Fruit fly (Drosophila melanogaster): ENCODE measurements around the gene CG15550.

Gene CG15550

DNA sequence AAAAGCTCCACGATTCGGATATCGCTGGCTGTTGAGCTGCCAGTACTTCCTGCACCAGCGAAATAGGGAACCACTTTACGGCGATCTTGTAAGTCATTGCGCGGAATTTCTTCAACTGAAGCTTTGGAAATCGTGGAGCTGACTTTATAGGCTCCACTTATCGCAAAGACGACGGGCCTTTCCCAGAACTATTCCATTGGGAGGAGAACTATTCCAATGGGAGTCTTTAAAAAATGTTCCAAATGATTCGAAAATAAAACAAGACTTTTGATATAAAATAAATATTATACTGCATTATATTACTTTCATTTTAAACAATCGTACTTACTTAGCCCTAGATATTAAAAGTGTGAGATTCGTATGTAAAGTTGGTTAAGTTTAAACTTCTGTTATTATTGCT lies at the start of gene CG15550:
CG15550 (minus strand) TSS at position 101 of the 400 bp plus-strand sequence.
- no peak for TF ChIP-seq CG17801 (GFP tag; optimal IDR thresholded peaks at IDR 0.05; ENCODE audit: partially characterized antibody)

DNA sequence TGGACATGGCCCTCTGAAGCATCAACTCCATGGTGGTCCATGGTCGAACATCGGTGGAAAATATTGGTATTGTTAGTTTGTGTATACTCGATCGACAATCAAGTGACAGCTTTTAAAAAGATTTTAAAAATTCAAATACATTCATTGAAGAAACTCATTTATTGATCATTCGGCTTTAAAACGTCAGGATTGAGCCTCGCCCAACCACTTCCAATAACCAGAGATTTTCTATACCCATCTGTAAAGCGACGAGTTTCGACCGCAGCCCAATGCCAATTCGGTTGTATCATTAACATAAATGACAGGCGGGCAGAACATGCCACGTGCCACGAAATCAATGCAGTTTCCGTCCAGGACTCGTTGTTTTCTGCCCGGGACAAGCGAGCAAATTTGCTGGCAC lies 27.3 kb upstream of the CG15550 start, which contains the start of gene Ctr1C:
Ctr1C (minus strand) TSS at position 101 of the 400 bp plus-strand sequence.
- TF ChIP-seq CG17801 (GFP tag; optimal IDR thresholded peaks at IDR 0.05; ENCODE audit: partially characterized antibody), result no peak

DNA sequence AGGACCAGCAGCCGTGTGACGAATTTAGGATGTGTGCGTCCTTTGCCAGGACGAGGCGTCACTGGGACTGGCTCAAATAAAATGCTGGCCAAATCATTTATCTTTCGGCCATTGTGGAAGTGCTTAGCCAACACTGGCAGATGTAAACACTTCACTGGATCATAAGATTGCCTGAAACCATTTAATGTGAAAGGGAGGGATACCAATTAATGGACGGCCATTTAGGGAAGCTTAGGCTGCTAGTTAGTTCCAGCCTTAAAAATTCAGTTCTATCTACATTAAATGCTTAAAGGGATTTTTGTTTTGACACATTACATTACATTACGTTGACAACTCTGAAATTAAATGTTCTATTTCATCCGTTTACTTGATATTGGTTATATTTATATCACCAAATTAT lies 22.5 kb upstream of the CG15550 start, which contains the start of gene CG15548:
CG15548 (plus strand) TSS at position 301 of the 400 bp plus-strand sequence.
- TF ChIP-seq CG17801 (GFP tag; optimal IDR thresholded peaks at IDR 0.05; ENCODE audit: partially characterized antibody), result no peak

DNA sequence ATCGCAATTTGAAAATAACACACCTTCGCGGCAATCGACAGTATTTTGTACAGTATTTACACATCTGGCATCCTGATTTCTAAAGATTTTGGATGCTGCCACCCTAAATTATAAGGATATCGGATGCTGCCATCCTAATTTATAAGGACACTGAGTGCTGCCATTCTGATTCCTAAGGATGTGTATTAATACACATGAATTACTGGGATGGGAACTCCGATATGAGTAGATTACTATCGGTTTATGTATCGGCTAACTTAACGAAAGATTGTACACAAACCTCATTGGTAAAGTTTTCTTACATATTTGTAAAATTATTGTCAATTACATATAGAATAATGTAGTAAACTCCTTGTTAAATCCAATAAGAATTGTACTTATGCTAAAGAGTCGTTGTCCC lies 9.4 kb upstream of the CG15550 start:
- TF ChIP-seq CG17801 (GFP tag; optimal IDR thresholded peaks at IDR 0.05; ENCODE audit: partially characterized antibody), result no peak

DNA sequence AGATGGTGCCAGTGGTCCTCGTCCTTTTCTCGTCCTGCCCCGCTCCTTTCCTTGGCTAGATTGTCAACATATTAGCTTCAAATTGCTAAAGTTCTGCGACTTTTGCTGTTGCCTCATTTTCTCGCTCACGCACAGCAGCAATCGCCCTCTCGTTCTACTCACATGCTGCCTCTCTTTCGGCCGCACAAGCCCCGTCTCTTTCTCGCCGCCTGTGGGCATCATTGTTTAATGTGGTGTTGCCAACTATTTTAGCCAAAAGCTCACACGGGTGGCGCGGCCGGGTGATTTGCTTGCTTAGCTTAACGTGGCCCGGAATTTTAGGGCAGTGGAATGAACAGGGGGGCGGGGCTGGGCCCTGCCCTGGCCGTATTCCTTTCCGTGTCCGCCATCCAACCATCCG lies 3.3 kb upstream of the CG15550 start:
- no peak for TF ChIP-seq CG17801 (GFP tag; optimal IDR thresholded peaks at IDR 0.05; ENCODE audit: partially characterized antibody)

DNA sequence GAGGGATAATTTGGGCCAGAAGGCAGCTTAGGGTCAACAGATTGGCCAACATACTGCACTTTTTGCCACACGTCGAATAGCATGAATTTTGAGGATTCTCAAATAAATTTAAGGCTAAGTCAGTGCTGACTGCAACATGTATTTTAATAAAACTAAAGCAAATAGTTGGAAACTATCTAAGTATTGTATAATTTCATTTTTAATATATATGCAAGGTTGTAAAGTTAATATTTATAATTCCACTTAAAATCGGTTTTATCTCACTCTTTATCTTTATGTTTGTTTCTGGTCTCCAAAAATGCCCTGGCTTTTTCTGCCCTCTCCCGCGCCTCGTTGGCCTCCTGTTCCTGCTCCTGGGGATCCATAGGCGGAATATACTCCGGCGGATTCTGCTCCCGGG lies 495 bp downstream of the CG15550 start, which contains the start of gene CG15549:
CG15549 (minus strand) TSS at position 101 of the 400 bp plus-strand sequence.
- no peak for TF ChIP-seq CG17801 (GFP tag; optimal IDR thresholded peaks at IDR 0.05; ENCODE audit: partially characterized antibody)

DNA sequence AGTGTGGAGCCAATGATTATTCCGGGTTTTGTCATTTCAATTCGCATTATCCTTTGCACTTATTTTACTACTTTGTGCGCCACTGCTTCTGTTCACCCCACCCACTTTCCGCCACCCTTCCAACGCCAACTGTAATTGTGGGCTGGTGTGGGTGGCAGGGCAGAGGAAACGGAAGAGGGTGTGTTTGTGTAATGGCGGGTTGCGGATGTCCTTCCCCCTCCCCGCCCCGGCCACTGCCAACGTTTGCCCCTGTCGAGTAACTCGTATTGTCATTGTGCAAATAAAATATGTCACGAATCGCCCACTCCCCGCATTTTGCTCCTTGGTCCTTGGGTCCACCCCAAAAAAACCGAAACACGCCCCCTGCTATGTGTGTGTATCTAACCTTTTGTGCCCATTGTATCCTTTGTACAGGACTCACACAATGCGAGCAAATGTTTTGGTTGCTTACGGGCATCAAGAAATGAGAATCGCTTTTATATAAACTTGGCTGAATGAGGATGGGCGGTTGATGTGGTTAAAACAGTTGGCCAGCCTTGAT lies 2.9 kb downstream of the CG15550 start:
- no peak for TF ChIP-seq CG17801 (GFP tag; optimal IDR thresholded peaks at IDR 0.05; ENCODE audit: partially characterized antibody)

DNA sequence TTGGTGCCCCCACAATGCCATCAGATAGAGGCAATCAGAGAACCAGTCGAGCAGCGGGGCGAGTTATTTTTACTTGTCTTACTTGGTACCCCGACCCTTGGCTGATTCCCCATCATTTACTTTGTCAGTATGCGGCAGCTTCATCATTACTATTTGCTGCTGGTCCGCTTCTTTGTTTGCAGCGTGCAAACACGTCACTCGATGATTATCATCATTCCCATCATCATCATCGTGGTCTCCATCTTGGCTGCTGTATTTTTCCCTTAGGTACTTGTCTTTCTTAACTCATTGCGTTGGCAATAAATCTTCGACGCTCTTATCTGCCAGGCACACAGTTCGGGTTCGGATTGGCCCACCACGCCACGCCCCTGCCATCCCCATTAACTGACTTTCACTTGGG lies 4.8 kb downstream of the CG15550 start:
- no peak for TF ChIP-seq CG17801 (GFP tag; optimal IDR thresholded peaks at IDR 0.05; ENCODE audit: partially characterized antibody)

DNA sequence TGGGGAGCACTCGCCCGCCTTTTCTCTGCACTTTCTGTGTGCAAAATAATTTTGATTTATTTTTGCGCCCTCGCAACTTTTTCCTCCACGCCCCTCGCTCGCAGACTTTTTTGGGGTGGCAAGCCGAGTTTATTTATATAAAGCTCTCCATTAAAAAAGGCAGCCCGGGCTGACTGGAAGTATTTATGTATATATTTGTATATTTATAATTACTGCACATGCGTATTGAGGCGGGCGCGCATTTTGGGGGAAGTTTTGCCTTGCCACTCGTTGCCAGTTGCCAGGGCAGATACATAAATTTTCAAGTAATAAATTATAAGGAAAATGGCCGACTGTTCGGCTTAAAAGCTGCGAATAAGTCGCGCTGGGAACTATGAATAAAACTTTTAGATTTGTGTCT lies 8.3 kb downstream of the CG15550 start:
- no peak for TF ChIP-seq CG17801 (GFP tag; optimal IDR thresholded peaks at IDR 0.05; ENCODE audit: partially characterized antibody)

DNA sequence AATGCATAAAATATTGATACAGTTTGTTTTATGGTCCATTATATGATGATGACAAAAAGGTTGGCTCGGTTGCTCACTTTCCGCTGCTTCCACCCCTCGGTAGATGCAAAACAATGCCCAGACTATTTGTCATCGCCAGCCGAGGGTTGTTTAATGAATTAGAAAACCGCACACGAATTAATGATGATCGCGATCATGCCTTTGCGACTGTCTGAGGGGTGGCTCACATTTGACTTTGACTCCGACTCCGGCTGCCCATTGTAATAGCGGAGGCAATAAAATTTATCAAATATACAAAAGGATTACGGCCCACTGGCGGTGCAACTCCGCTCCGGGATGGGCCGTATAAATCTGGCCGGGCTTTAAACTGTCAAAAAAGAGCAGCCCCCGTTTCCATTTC lies 10.9 kb downstream of the CG15550 start:
- TF ChIP-seq CG17801 (GFP tag; optimal IDR thresholded peaks at IDR 0.05; ENCODE audit: partially characterized antibody), result no peak

DNA sequence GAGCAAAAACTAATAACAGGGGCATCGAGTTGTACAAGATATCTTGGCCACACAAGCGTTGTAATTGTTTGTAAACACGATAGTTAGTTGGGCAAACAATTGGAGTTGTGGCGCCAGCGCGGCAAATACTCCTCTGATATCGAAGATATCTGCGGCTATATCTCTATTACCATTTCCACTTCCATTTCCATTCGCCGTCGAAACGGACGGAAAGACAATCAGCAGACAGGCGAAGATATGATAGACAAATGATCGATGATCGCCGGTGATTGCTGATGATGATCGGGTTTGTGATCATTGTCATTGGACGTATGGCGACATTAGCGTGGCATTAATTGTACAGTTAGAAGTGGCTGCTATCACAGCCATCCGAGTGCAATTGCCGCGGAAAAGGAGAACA lies 11.5 kb downstream of the CG15550 start:
- TF ChIP-seq CG17801 (GFP tag; optimal IDR thresholded peaks at IDR 0.05; ENCODE audit: partially characterized antibody), result no peak

DNA sequence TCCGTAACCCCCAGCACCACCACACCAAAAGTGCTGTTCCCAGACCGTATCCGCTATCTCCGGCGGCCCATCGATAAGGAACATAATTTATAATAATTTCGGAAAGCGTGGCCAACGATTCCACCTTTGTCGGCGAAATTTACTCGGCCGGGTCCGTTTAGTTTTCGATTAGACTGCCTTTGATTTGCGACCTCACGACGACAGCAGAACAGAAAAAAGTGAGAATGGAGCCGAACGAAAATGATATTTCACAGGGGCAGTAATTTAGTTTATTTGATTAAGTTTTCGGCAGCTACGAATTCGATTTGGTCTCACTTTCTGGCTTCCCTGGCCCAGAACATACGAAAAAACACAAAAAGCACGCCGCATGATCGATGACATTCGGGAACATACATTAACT lies 13.3 kb downstream of the CG15550 start:
- TF ChIP-seq CG17801 (GFP tag; optimal IDR thresholded peaks at IDR 0.05; ENCODE audit: partially characterized antibody), result no peak

DNA sequence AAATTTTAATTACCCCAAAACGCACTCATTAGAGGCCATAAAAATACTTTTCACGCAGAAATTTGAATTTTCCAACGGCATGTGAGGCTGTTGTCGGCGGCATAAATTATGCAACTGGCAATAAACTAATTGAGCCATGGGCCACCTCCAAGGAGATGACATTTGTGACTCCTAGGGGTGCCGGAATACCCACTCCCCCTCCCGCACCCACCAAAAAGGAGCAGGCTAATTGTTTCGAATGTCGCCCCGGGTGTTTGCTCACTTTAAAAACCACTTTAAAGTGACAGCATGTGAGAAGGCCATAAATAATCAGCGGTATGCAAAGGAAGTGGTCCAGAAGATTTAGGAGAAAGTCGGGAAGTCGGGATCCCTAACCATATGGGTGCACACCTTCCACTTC lies 14.5 kb downstream of the CG15550 start:
- TF ChIP-seq CG17801 (GFP tag; optimal IDR thresholded peaks at IDR 0.05; ENCODE audit: partially characterized antibody), result no peak

DNA sequence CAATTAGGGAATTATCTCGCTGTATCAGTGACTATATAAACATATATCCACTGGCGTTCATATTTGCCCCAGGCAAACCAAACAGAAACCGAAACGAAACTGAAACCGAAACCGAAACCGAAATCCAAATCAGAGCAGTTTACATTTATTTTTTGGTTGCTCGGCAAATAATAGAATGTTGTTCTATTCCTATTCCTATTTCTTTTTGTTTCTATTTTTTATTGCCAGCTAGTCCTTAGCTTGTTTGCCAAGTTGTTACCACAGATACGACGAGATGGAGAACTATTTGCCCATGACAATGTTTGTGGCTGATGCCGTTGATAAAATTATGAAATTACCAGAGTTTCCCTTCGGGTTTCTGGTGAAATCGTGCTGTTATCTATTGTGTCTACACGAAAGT lies 18.0 kb downstream of the CG15550 start:
- TF ChIP-seq CG17801 (GFP tag; optimal IDR thresholded peaks at IDR 0.05; ENCODE audit: partially characterized antibody), result no peak

DNA sequence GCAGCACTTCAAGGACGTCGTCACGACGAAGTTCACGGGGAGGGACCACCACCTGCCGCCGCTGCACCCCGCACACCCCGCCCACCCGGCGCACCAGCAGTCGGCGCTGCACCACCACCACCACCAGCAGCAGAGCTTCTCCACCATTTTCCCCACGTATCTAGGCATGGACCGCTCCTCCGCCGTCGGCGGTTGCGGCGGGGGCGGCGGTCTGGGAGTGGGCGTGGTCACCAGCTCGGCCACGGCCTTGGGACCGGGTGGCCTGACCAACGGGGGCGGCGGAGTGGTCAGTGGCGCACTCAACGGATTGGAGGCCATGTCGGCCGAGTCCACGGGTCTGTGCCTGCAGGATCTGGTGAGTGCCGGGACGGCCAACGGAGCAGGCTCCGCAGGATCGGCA lies 20.9 kb downstream of the CG15550 start:
- TF ChIP-seq CG17801 (GFP tag; optimal IDR thresholded peaks at IDR 0.05; ENCODE audit: partially characterized antibody), result no peak

DNA sequence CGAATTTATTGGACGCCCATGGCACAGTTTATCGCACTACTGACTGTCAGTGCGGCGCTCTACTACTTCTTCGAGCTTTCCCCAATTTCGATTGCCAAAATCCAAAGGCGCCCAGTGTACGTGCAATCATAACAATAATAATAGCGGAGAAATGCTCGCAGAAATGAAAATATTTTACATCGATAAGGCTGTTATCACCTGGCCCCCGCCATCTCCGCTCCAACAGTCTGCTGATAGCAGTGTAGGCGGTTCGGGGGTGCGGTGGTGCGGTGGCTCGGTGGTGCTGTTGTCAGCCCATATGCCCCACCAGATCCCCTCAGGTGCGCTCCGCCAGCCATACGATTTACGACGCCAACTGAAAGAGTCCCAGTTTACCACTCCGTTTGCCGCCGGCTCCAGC lies 21.7 kb downstream of the CG15550 start:
- TF ChIP-seq CG17801 (GFP tag; optimal IDR thresholded peaks at IDR 0.05; ENCODE audit: partially characterized antibody), result no peak

DNA sequence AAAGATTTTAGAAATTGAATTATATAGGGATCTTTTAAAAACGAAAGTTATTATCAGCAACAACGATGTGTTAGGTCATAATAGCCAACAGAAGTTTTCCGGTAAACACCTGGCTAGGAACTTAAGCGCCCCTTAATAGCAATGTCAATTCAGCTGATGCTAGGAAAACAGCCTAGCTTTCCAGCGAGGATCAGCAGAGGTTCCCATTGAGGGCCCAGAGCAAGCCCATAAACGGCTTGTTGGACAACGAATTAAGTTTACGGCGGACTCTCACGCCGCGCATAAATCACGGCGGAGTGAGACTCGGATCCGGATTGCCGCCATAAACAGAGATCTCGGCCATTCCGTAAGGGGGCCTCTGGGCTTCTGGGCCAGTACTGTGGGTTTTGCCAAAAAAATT lies 23.2 kb downstream of the CG15550 start:
- TF ChIP-seq CG17801 (GFP tag; optimal IDR thresholded peaks at IDR 0.05; ENCODE audit: partially characterized antibody), result no peak

All from ovary, adult (tissue).